Fruit fly (Drosophila melanogaster) whole organism, wandering third instar larva: ENCODE measurements around the gene HHEX.

ENCODE experiments used
- Abd-B ChIP-seq: fragments of >200 bp; optimal IDR thresholded peaks from 2 replicates; lab custom pipeline; 2017; ENCODE audit warnings: missing biosample characterization, missing genetic modification characterization
- CG32264 ChIP-seq: fragments of 200-800 bp; sonication (Bioruptor generic); optimal IDR thresholded peaks from 2 replicates; lab custom pipeline; 2016; ENCODE audit warnings: missing biosample characterization, missing genetic modification characterization
- CG9705 ChIP-seq: fragments of 200-800 bp; sonication (Bioruptor generic); optimal IDR thresholded peaks from 2 replicates; lab custom pipeline; 2018; ENCODE audit warnings: missing biosample characterization, mild to moderate bottlenecking, missing genetic modification characterization
- CrebA ChIP-seq: fragments of 200-800 bp; sonication (Bioruptor generic); optimal IDR thresholded peaks from 2 replicates; lab custom pipeline; 2016; ENCODE audit warnings: missing biosample characterization, mild to moderate bottlenecking, missing genetic modification characterization, borderline replicate concordance
- Dfd ChIP-seq: fragments of >200 bp; optimal IDR thresholded peaks from 2 replicates; lab custom pipeline; 2017; ENCODE audit warnings: missing biosample characterization, missing genetic modification characterization
- Dif ChIP-seq: fragments of 200-275, 200-300 bp; sonication (Bioruptor generic); optimal IDR thresholded peaks from 2 replicates; lab custom pipeline; 2018; ENCODE audit warnings: missing biosample characterization, missing genetic modification characterization; ENCODE audit not compliant: partially characterized antibody
- GATAd ChIP-seq: sonication (Bioruptor generic); optimal IDR thresholded peaks from 2 replicates; lab custom pipeline; 2016; ENCODE audit warnings: missing biosample characterization, missing genetic modification characterization
- HLH106 ChIP-seq: fragments of 200-800 bp; optimal IDR thresholded peaks from 3 replicates; lab custom pipeline; 2019; ENCODE audit warnings: missing biosample characterization, mild to moderate bottlenecking, missing genetic modification characterization, moderate library complexity
- Hnf4 ChIP-seq: fragments of 200-800 bp; sonication (Bioruptor generic); optimal IDR thresholded peaks from 2 replicates; lab custom pipeline; 2016; ENCODE audit warnings: missing biosample characterization, mild to moderate bottlenecking, missing genetic modification characterization
- Hr78 ChIP-seq: fragments of >200 bp; optimal IDR thresholded peaks from 2 replicates; lab custom pipeline; 2017; ENCODE audit warnings: missing biosample characterization, missing genetic modification characterization
- Hr83 ChIP-seq: fragments of 200-300 bp; sonication (Bioruptor generic); optimal IDR thresholded peaks from 2 replicates; lab custom pipeline; 2016; ENCODE audit warnings: missing biosample characterization, mild to moderate bottlenecking, missing genetic modification characterization, moderate library complexity; ENCODE audit not compliant: poor library complexity, severe bottlenecking
- Jra ChIP-seq: sonication (Bioruptor generic); optimal IDR thresholded peaks from 2 replicates; lab custom pipeline; 2016; ENCODE audit warnings: missing biosample characterization, missing genetic modification characterization
- N ChIP-seq: fragments of >200 bp; optimal IDR thresholded peaks from 2 replicates; lab custom pipeline; 2018; ENCODE audit warnings: missing biosample characterization, missing external identifiers, missing genetic modification characterization
- OdsH ChIP-seq: fragments of 200-800 bp; sonication (Bioruptor generic); optimal IDR thresholded peaks from 2 replicates; lab custom pipeline; 2016; ENCODE audit warnings: missing biosample characterization, mild to moderate bottlenecking, missing genetic modification characterization
- Sp1 ChIP-seq: fragments of 200-800 bp; sonication (Bioruptor generic); optimal IDR thresholded peaks from 3 replicates; lab custom pipeline; 2019; ENCODE audit warnings: missing biosample characterization, mild to moderate bottlenecking, missing genetic modification characterization, moderate library complexity
- Vsx2 ChIP-seq: fragments of 200-300, 225-300 bp; sonication (Bioruptor generic); optimal IDR thresholded peaks from 2 replicates; lab custom pipeline; 2018; ENCODE audit warnings: missing biosample characterization, missing genetic modification characterization; ENCODE audit not compliant: partially characterized antibody
- br ChIP-seq: fragments of 200-800 bp; sonication (Bioruptor generic); optimal IDR thresholded peaks from 2 replicates; lab custom pipeline; 2016; ENCODE audit warnings: missing biosample characterization, missing genetic modification characterization
- brk ChIP-seq: fragments of 200-800 bp; sonication (Bioruptor generic); optimal IDR thresholded peaks from 2 replicates; lab custom pipeline; 2016; ENCODE audit warnings: missing biosample characterization, mild to moderate bottlenecking, missing genetic modification characterization
- dmrt93B ChIP-seq: fragments of 200-800 bp; sonication (Bioruptor generic); optimal IDR thresholded peaks from 2 replicates; lab custom pipeline; 2018; ENCODE audit warnings: missing biosample characterization, mild to moderate bottlenecking, missing genetic modification characterization
- dsf ChIP-seq: sonication (Bioruptor generic); optimal IDR thresholded peaks from 2 replicates; lab custom pipeline; 2016; ENCODE audit warnings: missing biosample characterization, missing genetic modification characterization, borderline replicate concordance
- ey ChIP-seq: fragments of 200-800 bp; sonication (Bioruptor generic); optimal IDR thresholded peaks from 2 replicates; lab custom pipeline; 2016; ENCODE audit warnings: missing biosample characterization, missing genetic modification characterization
- foxo ChIP-seq, 2 experiments: fragments of 200-800 bp; sonication (Bioruptor generic); optimal IDR thresholded peaks; 2 replicates in 1 of 2; 3 replicates in 1 of 2; lab custom pipeline; 2016 to 2017; ENCODE audit warnings: missing biosample characterization in 2 of 2, missing genetic modification characterization in 2 of 2
- h ChIP-seq: fragments of 200-800 bp; sonication (Bioruptor generic); optimal IDR thresholded peaks from 3 replicates; lab custom pipeline; 2016; ENCODE audit warnings: missing biosample characterization, mild to moderate bottlenecking, missing genetic modification characterization
- jim ChIP-seq: fragments of 175-275, 200-325 bp; sonication (Bioruptor generic); optimal IDR thresholded peaks from 2 replicates; lab custom pipeline; 2016; ENCODE audit warnings: missing biosample characterization, mild to moderate bottlenecking, missing genetic modification characterization
- pan ChIP-seq: fragments of >200 bp; optimal IDR thresholded peaks from 2 replicates; lab custom pipeline; 2017
- psq ChIP-seq: fragments of 200-800 bp; sonication (Bioruptor generic); optimal IDR thresholded peaks from 3 replicates; lab custom pipeline; 2017; ENCODE audit warnings: missing biosample characterization, mild to moderate bottlenecking, missing genetic modification characterization, moderate library complexity
- sage ChIP-seq: fragments of 200-800 bp; sonication (Bioruptor generic); optimal IDR thresholded peaks from 2 replicates; lab custom pipeline; 2016; ENCODE audit warnings: missing biosample characterization, mild to moderate bottlenecking, missing genetic modification characterization
- tai ChIP-seq: sonication (Bioruptor generic); optimal IDR thresholded peaks from 2 replicates; lab custom pipeline; 2016; ENCODE audit warnings: missing biosample characterization, missing genetic modification characterization
- usp ChIP-seq: fragments of >200 bp; optimal IDR thresholded peaks from 2 replicates; lab custom pipeline; 2017; ENCODE audit warnings: missing biosample characterization, missing genetic modification characterization
- woc ChIP-seq: sonication (Bioruptor generic); optimal IDR thresholded peaks from 2 replicates; lab custom pipeline; 2016; ENCODE audit warnings: missing biosample characterization, mild to moderate bottlenecking, missing genetic modification characterization

HHEX gene

dm6 chr3R:21045742-21046141 lies 35.0 kb downstream of the HHEX start, which contains the start of gene CG31189:
CG31189 (minus strand) TSS chr3R:21045842.
- no peak for TF ChIP-seq woc (GFP tag; lab: Kevin White, UChicago)
- no peak for TF ChIP-seq Hr78 (GFP tag; lab: Kevin White, UChicago)
- TF ChIP-seq dmrt93B: no peak
- TF ChIP-seq tai (GFP tag; lab: Kevin White, UChicago): no peak
- no peak for TF ChIP-seq Hr83
- no peak for TF ChIP-seq pan (lab: Kevin White, UChicago)
- TF ChIP-seq CG32264 (GFP tag; lab: Kevin White, UChicago): no peak
- TF ChIP-seq GATAd (GFP tag; lab: Kevin White, UChicago): no peak
- no peak for TF ChIP-seq Dif (GFP tag; lab: Kevin White, UChicago)
- TF ChIP-seq dsf: no peak
- no peak for TF ChIP-seq HLH106
- no peak for TF ChIP-seq foxo (GFP tag; optimal IDR thresholded peaks at IDR 0.05; lab: Kevin White, UChicago)
- TF ChIP-seq h (GFP tag; lab: Kevin White, UChicago): no peak
- TF ChIP-seq psq (GFP tag; lab: Kevin White, UChicago): no peak
- TF ChIP-seq N (GFP tag; lab: Kevin White, UChicago): no peak
- TF ChIP-seq ey (GFP tag; lab: Kevin White, UChicago): no peak
- TF ChIP-seq, all 38 proteins: peak for 0

- TF ChIP-seq usp (GFP tag; lab: Kevin White, UChicago) (no peak), Jra (no peak), CG9705 (GFP tag; lab: Kevin White, UChicago) (no peak), Vsx2 (no peak), OdsH (no peak), CG32264 (GFP tag; lab: Kevin White, UChicago) (no peak), jim (GFP tag; lab: Kevin White, UChicago) (no peak), br (GFP tag; lab: Kevin White, UChicago) (no peak), Dif (GFP tag; lab: Kevin White, UChicago) (no peak), Hr83 (no peak), CrebA (GFP tag; lab: Kevin White, UChicago) (no peak), psq (GFP tag; lab: Kevin White, UChicago) (no peak), Dfd (GFP tag; lab: Kevin White, UChicago) (no peak), Abd-B (GFP tag; lab: Kevin White, UChicago) (no peak), Sp1 (GFP tag; lab: Kevin White, UChicago) (no peak), pan (lab: Kevin White, UChicago) (no peak), Hnf4 (GFP tag; lab: Kevin White, UChicago) (no peak), foxo (GFP tag; optimal IDR thresholded peaks at IDR 0.05; lab: Kevin White, UChicago) (no peak)
Measured at dm6 chr3R:21043549-21044118, 37.1 kb downstream of the HHEX start, which contains the start of gene CG12278. CG12278 (plus strand) TSS chr3R:21044068.

dm6 chr3R:21042399-21042798 lies 38.3 kb downstream of the HHEX start, which contains the start of gene Dhc93AB:
Dhc93AB (minus strand) TSS chr3R:21042499.
- no peak for TF ChIP-seq CrebA (GFP tag; lab: Kevin White, UChicago)
- no peak for TF ChIP-seq brk (GFP tag; lab: Kevin White, UChicago)
- no peak for TF ChIP-seq ey (GFP tag; lab: Kevin White, UChicago)
- no peak for TF ChIP-seq sage (GFP tag; lab: Kevin White, UChicago)
- no peak for TF ChIP-seq Dfd (GFP tag; lab: Kevin White, UChicago)
- TF ChIP-seq Sp1 (GFP tag; lab: Kevin White, UChicago): no peak
- TF ChIP-seq Abd-B (GFP tag; lab: Kevin White, UChicago): no peak
- no peak for TF ChIP-seq psq (GFP tag; lab: Kevin White, UChicago)
- no peak for TF ChIP-seq OdsH
